Fruit fly (Drosophila melanogaster) whole organism, prepupa: ENCODE results near the gene CG15024.

Source experiments
- CG11294 ChIP-seq: fragments of 200-800 bp; sonication (Bioruptor generic); IDR thresholded peaks from 2 replicates; pipeline ENCODE4 v1.3.6; 2022; ENCODE audit warnings: missing biosample characterization, missing genetic modification characterization
- CG15336 ChIP-seq: fragments of 200-800 bp; sonication (Bioruptor generic); IDR thresholded peaks from 2 replicates; pipeline ENCODE4 v1.3.6; 2022; ENCODE audit warnings: missing biosample characterization, missing genetic modification characterization
- CG32006 ChIP-seq: fragments of 200-800 bp; sonication (Bioruptor generic); optimal IDR thresholded peaks from 3 replicates; lab custom pipeline; 2017; ENCODE audit warnings: missing biosample characterization, mild to moderate bottlenecking, missing genetic modification characterization
- CG6163 ChIP-seq: fragments of 200-800 bp; sonication (Bioruptor generic); IDR thresholded peaks from 3 replicates; pipeline ENCODE4 v1.3.6; 2022; ENCODE audit warnings: missing biosample characterization, missing genetic modification characterization
- CG6276 ChIP-seq: fragments of 200-800 bp; sonication (Bioruptor generic); optimal IDR thresholded peaks from 2 replicates; lab custom pipeline; 2017; ENCODE audit warnings: missing biosample characterization, mild to moderate bottlenecking, missing genetic modification characterization
- CG7368 ChIP-seq: fragments of 200-800 bp; sonication (Bioruptor generic); optimal IDR thresholded peaks from 3 replicates; lab custom pipeline; 2016; ENCODE audit warnings: missing biosample characterization, missing genetic modification characterization
- CG8119 ChIP-seq: fragments of 200-800 bp; sonication (Bioruptor generic); IDR thresholded peaks from 3 replicates; pipeline ENCODE4 v1.3.6; 2022; ENCODE audit warnings: missing biosample characterization, missing genetic modification characterization
- CG8319 ChIP-seq: fragments of 200-800 bp; sonication (Bioruptor generic); optimal IDR thresholded peaks from 3 replicates; lab custom pipeline; 2016; ENCODE audit warnings: missing biosample characterization, missing genetic modification characterization
- CG9139 ChIP-seq: fragments of 200-800 bp; sonication (Bioruptor generic); optimal IDR thresholded peaks from 3 replicates; lab custom pipeline; 2017; ENCODE audit warnings: missing biosample characterization, mild to moderate bottlenecking, missing genetic modification characterization
- Eip78C ChIP-seq: fragments of 200-800 bp; sonication (Bioruptor generic); peaks from one replicate; lab custom pipeline; 2016; ENCODE audit warnings: missing biosample characterization, missing genetic modification characterization
- Eip93F ChIP-seq: fragments of 200-800 bp; sonication (Bioruptor generic); optimal IDR thresholded peaks from 2 replicates; lab custom pipeline; 2016; ENCODE audit warnings: missing biosample characterization, mild to moderate bottlenecking, missing genetic modification characterization
- Ets96B ChIP-seq: fragments of 200-800 bp; optimal IDR thresholded peaks from 2 replicates; lab custom pipeline; 2019; ENCODE audit warnings: missing biosample characterization, mild to moderate bottlenecking, missing genetic modification characterization, moderate library complexity
- Gug ChIP-seq: fragments of 200-800 bp; sonication (Bioruptor generic); IDR thresholded peaks from 2 replicates; pipeline ENCODE4 v1.3.6; 2022; ENCODE audit warnings: missing biosample characterization, missing genetic modification characterization
- Hr38 ChIP-seq: sonication (Bioruptor generic); optimal IDR thresholded peaks from 2 replicates; lab custom pipeline; 2016; ENCODE audit warnings: missing biosample characterization, missing genetic modification characterization
- Hr39 ChIP-seq: fragments of 200-800 bp; sonication (Bioruptor generic); optimal IDR thresholded peaks from 2 replicates; lab custom pipeline; 2016; ENCODE audit warnings: missing biosample characterization, missing genetic modification characterization
- Hr4 ChIP-seq: fragments of 200-800 bp; sonication (Bioruptor generic); optimal IDR thresholded peaks from 3 replicates; lab custom pipeline; 2016; ENCODE audit warnings: missing biosample characterization, missing genetic modification characterization
- Lpt ChIP-seq: fragments of 200-800 bp; sonication (Bioruptor generic); optimal IDR thresholded peaks from 3 replicates; lab custom pipeline; 2016; ENCODE audit warnings: missing biosample characterization, missing genetic modification characterization
- Sox102F ChIP-seq: fragments of 200-800 bp; sonication (Bioruptor generic); optimal IDR thresholded peaks from 2 replicates; lab custom pipeline; 2016; ENCODE audit warnings: missing biosample characterization, mild to moderate bottlenecking, missing genetic modification characterization
- acj6 ChIP-seq: fragments of 200-800 bp; sonication (Bioruptor generic); optimal IDR thresholded peaks from 3 replicates; lab custom pipeline; 2016; ENCODE audit warnings: missing biosample characterization, missing genetic modification characterization
- cyc ChIP-seq: fragments of 200-800 bp; sonication (Bioruptor generic); optimal IDR thresholded peaks from 3 replicates; lab custom pipeline; 2016; ENCODE audit warnings: missing biosample characterization, missing genetic modification characterization
- dsx ChIP-seq: fragments of 200-800 bp; optimal IDR thresholded peaks from 3 replicates; lab custom pipeline; 2019; ENCODE audit warnings: missing biosample characterization, mild to moderate bottlenecking, missing genetic modification characterization, moderate library complexity; ENCODE audit not compliant: poor library complexity, severe bottlenecking
- eg ChIP-seq: fragments of 200-800 bp; sonication (Bioruptor generic); IDR thresholded peaks from 3 replicates; pipeline ENCODE4 v1.3.6; 2022; ENCODE audit warnings: missing biosample characterization, missing genetic modification characterization
- esn ChIP-seq: fragments of 200-800 bp; sonication (Bioruptor generic); optimal IDR thresholded peaks from 2 replicates; lab custom pipeline; 2016; ENCODE audit warnings: missing biosample characterization, mild to moderate bottlenecking, missing genetic modification characterization, moderate library complexity
- fd59A ChIP-seq: fragments of 200-800 bp; sonication (Bioruptor generic); optimal IDR thresholded peaks from 2 replicates; lab custom pipeline; 2017; ENCODE audit warnings: missing biosample characterization, mild to moderate bottlenecking, missing genetic modification characterization, missing genetic modification reagents
- net ChIP-seq: fragments of 200-800 bp; sonication (Bioruptor generic); optimal IDR thresholded peaks from 3 replicates; lab custom pipeline; 2016; ENCODE audit warnings: missing biosample characterization, missing genetic modification characterization
- pdm3 ChIP-seq: fragments of 200-800 bp; sonication (Bioruptor generic); optimal IDR thresholded peaks from 3 replicates; lab custom pipeline; 2016; ENCODE audit warnings: missing biosample characterization, missing genetic modification characterization
- salr ChIP-seq, 2 experiments: fragments of 200-800 bp; sonication (Bioruptor generic); optimal IDR thresholded peaks; 3 replicates each; lab custom pipeline; 2016 to 2018; ENCODE audit warnings: missing biosample characterization in 2 of 2, missing genetic modification characterization in 2 of 2, mild to moderate bottlenecking in 1 of 2
- ss ChIP-seq, 2 experiments: fragments of 200-800 bp; sonication (Bioruptor generic); optimal IDR thresholded peaks; 2 replicates in 1 of 2; 3 replicates in 1 of 2; lab custom pipeline; 2017 to 2018; ENCODE audit warnings: mild to moderate bottlenecking in 2 of 2, missing biosample characterization in 2 of 2, missing genetic modification characterization in 2 of 2, moderate library complexity in 1 of 2
- svp ChIP-seq: fragments of 200-800 bp; sonication (Bioruptor generic); peaks from one replicate; lab custom pipeline; 2016; ENCODE audit warnings: missing biosample characterization, missing genetic modification characterization
- vri ChIP-seq: fragments of 200-800 bp; sonication (Bioruptor generic); optimal IDR thresholded peaks from 3 replicates; lab custom pipeline; 2016; ENCODE audit warnings: missing biosample characterization, mild to moderate bottlenecking, missing genetic modification characterization

The CG15024 gene

dm6 chr3L:4413800-4414446 lies 49.7 kb downstream of the CG15024 start (continued):
- TF ChIP-seq CG8119 (GFP tag; lab: Robert Waterston, UW), result peak; percentile 13; the same call in 1 of the 3 replicates
- no peak for TF ChIP-seq ss (GFP tag; optimal IDR thresholded peaks at IDR 0.05; lab: Kevin White, UChicago)

dm6 chr3L:4412974-4413373 lies 50.6 kb downstream of the CG15024 start:
- TF ChIP-seq CG6276 (GFP tag; lab: Kevin White, UChicago), result peak; percentile 32
- peak; percentile 48 for TF ChIP-seq Hr4
- TF ChIP-seq dsx (GFP tag; lab: Kevin White, UChicago), result no peak
- peak; percentile 47 for TF ChIP-seq CG32006
- TF ChIP-seq Sox102F (GFP tag; lab: Kevin White, UChicago), result no peak
- peak; percentile 79 for TF ChIP-seq eg (GFP tag; lab: Robert Waterston, UW)
- no peak for TF ChIP-seq CG7368
- TF ChIP-seq CG6163 (GFP tag; lab: Robert Waterston, UW), result peak; percentile 70; the same call in 2 of the 3 replicates
- TF ChIP-seq fd59A (GFP tag; lab: Kevin White, UChicago), result no peak
- peak; percentile 33; the same call in 2 of the 3 replicates for TF ChIP-seq CG8119 (GFP tag; lab: Robert Waterston, UW)
- TF ChIP-seq net (GFP tag; lab: Kevin White, UChicago), result peak; percentile 17
- TF ChIP-seq Eip78C (GFP tag; lab: Kevin White, UChicago), result no peak
- no peak for TF ChIP-seq Ets96B (tag; lab: Kevin White, UChicago)
- no peak for TF ChIP-seq Eip93F
- TF ChIP-seq CG15336 (GFP tag; lab: Robert Waterston, UW), result peak; percentile 53
- TF ChIP-seq svp (GFP tag; lab: Kevin White, UChicago), result no peak
- peak; percentile 62 for TF ChIP-seq CG11294
- no peak for TF ChIP-seq salr (GFP tag; optimal IDR thresholded peaks at IDR 0.05; lab: Kevin White, UChicago)
- TF ChIP-seq Lpt (GFP tag; lab: Kevin White, UChicago), result peak; percentile 24
- TF ChIP-seq CG9139 (GFP tag; lab: Kevin White, UChicago), result no peak
- TF ChIP-seq pdm3 (GFP tag; lab: Kevin White, UChicago), result no peak
- TF ChIP-seq Hr38, result no peak
- no peak for TF ChIP-seq CG8319 (GFP tag; lab: Kevin White, UChicago)
- no peak for TF ChIP-seq esn (GFP tag; lab: Kevin White, UChicago)
- no peak for TF ChIP-seq vri (GFP tag; lab: Kevin White, UChicago)
- no peak for TF ChIP-seq Hr39 (GFP tag; lab: Kevin White, UChicago)
- no peak for TF ChIP-seq cyc (GFP tag; lab: Kevin White, UChicago)
- TF ChIP-seq Gug (GFP tag; lab: Robert Waterston, UW), result peak; percentile 51
- TF ChIP-seq acj6 (GFP tag; lab: Kevin White, UChicago), result no peak
